Fruit fly (Drosophila melanogaster) whole organism, pupa: Measurements from ENCODE around the gene Gr98c.

Experiments used
- CG10348 ChIP-seq: fragments of 200-800 bp; sonication (Bioruptor generic); IDR thresholded peaks from 2 replicates; pipeline ENCODE4 v1.3.6; 2022; ENCODE audit warnings: missing biosample characterization, missing genetic modification characterization
- CG12605 ChIP-seq: fragments of 200-800 bp; sonication (Bioruptor generic); IDR thresholded peaks from 2 replicates; pipeline ENCODE4 v1.3.6; 2022; ENCODE audit warnings: missing biosample characterization, missing genetic modification characterization
- CG13204 ChIP-seq: fragments of 200-800 bp; sonication (Bioruptor generic); optimal IDR thresholded peaks from 2 replicates; lab custom pipeline; 2018; ENCODE audit warnings: missing biosample characterization, mild to moderate bottlenecking, missing genetic modification characterization, moderate library complexity
- CG14655 ChIP-seq: fragments of 200-800 bp; sonication (Bioruptor generic); optimal IDR thresholded peaks from 3 replicates; lab custom pipeline; 2017; ENCODE audit warnings: mild to moderate bottlenecking, missing biosample characterization, missing genetic modification reagents, missing genetic modification characterization
- CG15710 ChIP-seq: fragments of 200-800 bp; sonication (Bioruptor generic); optimal IDR thresholded peaks from 2 replicates; lab custom pipeline; 2018; ENCODE audit warnings: missing biosample characterization, mild to moderate bottlenecking, missing genetic modification characterization, moderate library complexity
- CG17806 ChIP-seq: fragments of 200-800 bp; sonication (Bioruptor generic); optimal IDR thresholded peaks from 2 replicates; lab custom pipeline; 2018; ENCODE audit warnings: missing biosample characterization, mild to moderate bottlenecking, missing genetic modification characterization, moderate library complexity
- CG32121 ChIP-seq: fragments of 200-800 bp; sonication (Bioruptor generic); IDR thresholded peaks from 2 replicates; pipeline ENCODE4 v1.3.6; 2022; ENCODE audit warnings: missing biosample characterization, missing genetic modification characterization
- CG34367 ChIP-seq: fragments of 200-800 bp; sonication (Bioruptor generic); optimal IDR thresholded peaks from 2 replicates; lab custom pipeline; 2018; ENCODE audit warnings: missing biosample characterization, mild to moderate bottlenecking, missing genetic modification characterization
- CG4496 ChIP-seq: fragments of 200-800 bp; sonication (Bioruptor generic); IDR thresholded peaks from 3 replicates; pipeline ENCODE4 v1.3.6; 2022; ENCODE audit warnings: missing biosample characterization, missing genetic modification characterization
- CG8159 ChIP-seq: fragments of 200-800 bp; sonication (Bioruptor generic); optimal IDR thresholded peaks from 3 replicates; lab custom pipeline; 2018; ENCODE audit warnings: missing biosample characterization, mild to moderate bottlenecking, missing genetic modification characterization, moderate library complexity
- CG8301 ChIP-seq: fragments of 200-800 bp; sonication (Bioruptor generic); optimal IDR thresholded peaks from 2 replicates; lab custom pipeline; 2018; ENCODE audit warnings: missing biosample characterization, mild to moderate bottlenecking, missing genetic modification characterization
- CG9948 ChIP-seq: fragments of 200-800 bp; sonication (Bioruptor generic); optimal IDR thresholded peaks from 2 replicates; lab custom pipeline; 2018; ENCODE audit warnings: missing biosample characterization, mild to moderate bottlenecking, missing genetic modification characterization, moderate library complexity
- D1 ChIP-seq: fragments of 200-800 bp; sonication (Bioruptor generic); optimal IDR thresholded peaks from 2 replicates; lab custom pipeline; 2018; ENCODE audit warnings: missing biosample characterization, mild to moderate bottlenecking, missing genetic modification characterization, moderate library complexity
- EcR ChIP-seq: fragments of 200-800 bp; sonication (Bioruptor generic); optimal IDR thresholded peaks from 3 replicates; lab custom pipeline; 2019; ENCODE audit warnings: missing biosample characterization, missing genetic modification characterization, mild to moderate bottlenecking, moderate library complexity, missing genetic modification reagents
- Ets98B ChIP-seq: fragments of 200-800 bp; sonication (Bioruptor generic); IDR thresholded peaks from 2 replicates; pipeline ENCODE4 v1.3.6; 2022; ENCODE audit warnings: missing biosample characterization, missing genetic modification characterization
- Pif1A ChIP-seq: fragments of 200-800 bp; sonication (Bioruptor generic); optimal IDR thresholded peaks from 3 replicates; lab custom pipeline; 2016; ENCODE audit warnings: missing biosample characterization, missing genetic modification characterization
- Pif1B ChIP-seq: fragments of 200-800 bp; sonication (Bioruptor generic); optimal IDR thresholded peaks from 3 replicates; lab custom pipeline; 2016; ENCODE audit warnings: missing biosample characterization, missing genetic modification characterization
- Snoo ChIP-seq: fragments of 200-800 bp; sonication (Bioruptor generic); optimal IDR thresholded peaks from 3 replicates; lab custom pipeline; 2017; ENCODE audit warnings: missing biosample characterization, mild to moderate bottlenecking, missing genetic modification characterization, inconsistent platforms
- fd96Ca ChIP-seq: fragments of 200-800 bp; sonication (Bioruptor generic); IDR thresholded peaks from 3 replicates; pipeline ENCODE4 v1.3.6; 2022; ENCODE audit warnings: missing biosample characterization, missing genetic modification characterization
- gl ChIP-seq: fragments of 200-800 bp; sonication (Bioruptor generic); optimal IDR thresholded peaks from 2 replicates; lab custom pipeline; 2018; ENCODE audit warnings: missing biosample characterization, mild to moderate bottlenecking, missing genetic modification characterization
- rn ChIP-seq: fragments of 200-800 bp; sonication (Bioruptor generic); IDR thresholded peaks from 2 replicates; pipeline ENCODE4 v1.3.6; 2022; ENCODE audit warnings: missing biosample characterization, missing genetic modification characterization

Gene Gr98c

dm6 chr3R:27544143-27544542, at the start of gene Gr98c:
Gr98c (plus strand) TSS chr3R:27544443.
- TF ChIP-seq CG8159 (tag; lab: Kevin White, UChicago) = no peak
- TF ChIP-seq CG14655 (GFP tag; lab: Kevin White, UChicago) = no peak
- no peak for TF ChIP-seq CG8301

- TF ChIP-seq CG13204 (GFP tag; lab: Kevin White, UChicago) (no peak), Ets98B (no peak)
Measured at dm6 chr3R:27497616-27498015, 46.6 kb upstream of the Gr98c start.

- TF ChIP-seq CG9948 (tag; lab: Kevin White, UChicago) (no peak), CG4496 (GFP tag; lab: Robert Waterston, UW) (no peak), CG8159 (tag; lab: Kevin White, UChicago) (no peak), CG17806 (tag; lab: Kevin White, UChicago) (no peak), Ets98B (no peak), gl (tag; lab: Kevin White, UChicago) (no peak), EcR (GFP tag; lab: Kevin White, UChicago) (no peak), CG32121 (GFP tag; lab: Robert Waterston, UW) (no peak), Pif1A (no peak), fd96Ca (GFP tag; lab: Robert Waterston, UW) (no peak), CG12605 (GFP tag; lab: Robert Waterston, UW) (no peak), D1 (tag; lab: Kevin White, UChicago) (no peak), CG8301 (no peak)
Measured at dm6 chr3R:27501938-27502337, 42.3 kb upstream of the Gr98c start, which contains the start of gene CG43139. CG43139 (minus strand) TSS chr3R:27502025.

- TF ChIP-seq CG10348 (GFP tag; lab: Robert Waterston, UW) (no peak), CG8159 (tag; lab: Kevin White, UChicago) (no peak), CG34367 (no peak), Snoo (tag; lab: Kevin White, UChicago) (no peak)
Measured at dm6 chr3R:27502856-27503255, 41.4 kb upstream of the Gr98c start, which contains the start of gene CG5402. CG5402 (minus strand) TSS chr3R:27502956.

- TF ChIP-seq EcR (GFP tag; lab: Kevin White, UChicago) = no peak
Measured at dm6 chr3R:27517157-27517556, 27.1 kb upstream of the Gr98c start, which contains the start of gene CG13972. CG13972 (minus strand) TSS chr3R:27517257.

dm6 chr3R:27519879-27520278, 24.4 kb upstream of the Gr98c start:
- peak; percentile 25 for TF ChIP-seq CG8159 (tag; lab: Kevin White, UChicago)
- TF ChIP-seq CG9948 (tag; lab: Kevin White, UChicago) = no peak
- TF ChIP-seq CG17806 (tag; lab: Kevin White, UChicago) = no peak

- no peak for TF ChIP-seq fd96Ca (GFP tag; lab: Robert Waterston, UW)
Measured at dm6 chr3R:27520415-27520916, 23.8 kb upstream of the Gr98c start, which contains the start of gene CG12885. CG12885 (plus strand) TSS chr3R:27520866.

dm6 chr3R:27533225-27533624, 11.0 kb upstream of the Gr98c start:
- TF ChIP-seq Snoo (tag; lab: Kevin White, UChicago) (no peak), Pif1A (no peak), CG34367 (no peak)

dm6 chr3R:27542197-27542596, 2.0 kb upstream of the Gr98c start, which contains the start of gene Gr98b:
Gr98b (plus strand) TSS chr3R:27542497.
- TF ChIP-seq Snoo (tag; lab: Kevin White, UChicago) (no peak), CG10348 (GFP tag; lab: Robert Waterston, UW) (no peak)

dm6 chr3R:27545752-27546151, 1.5 kb downstream of the Gr98c start, which contains the start of gene Gr98d:
Gr98d (plus strand) TSS chr3R:27546052.
- TF ChIP-seq CG34367 (no peak), CG32121 (GFP tag; lab: Robert Waterston, UW) (no peak), CG17806 (tag; lab: Kevin White, UChicago) (no peak), CG12605 (GFP tag; lab: Robert Waterston, UW) (no peak), gl (tag; lab: Kevin White, UChicago) (no peak), CG4496 (GFP tag; lab: Robert Waterston, UW) (no peak), CG8301 (no peak), CG15710 (tag; lab: Kevin White, UChicago) (no peak), Ets98B (no peak), CG13204 (GFP tag; lab: Kevin White, UChicago) (no peak), rn (GFP tag; lab: Robert Waterston, UW) (no peak), D1 (tag; lab: Kevin White, UChicago) (no peak), EcR (GFP tag; lab: Kevin White, UChicago) (no peak), CG9948 (tag; lab: Kevin White, UChicago) (no peak), CG10348 (GFP tag; lab: Robert Waterston, UW) (no peak), CG8159 (tag; lab: Kevin White, UChicago) (no peak), Pif1B (GFP tag; lab: Kevin White, UChicago) (no peak), Snoo (tag; lab: Kevin White, UChicago) (no peak)
